Worm (Caenorhabditis elegans): ENCODE results near the gene sdz-35.

Gene sdz-35

DNA sequence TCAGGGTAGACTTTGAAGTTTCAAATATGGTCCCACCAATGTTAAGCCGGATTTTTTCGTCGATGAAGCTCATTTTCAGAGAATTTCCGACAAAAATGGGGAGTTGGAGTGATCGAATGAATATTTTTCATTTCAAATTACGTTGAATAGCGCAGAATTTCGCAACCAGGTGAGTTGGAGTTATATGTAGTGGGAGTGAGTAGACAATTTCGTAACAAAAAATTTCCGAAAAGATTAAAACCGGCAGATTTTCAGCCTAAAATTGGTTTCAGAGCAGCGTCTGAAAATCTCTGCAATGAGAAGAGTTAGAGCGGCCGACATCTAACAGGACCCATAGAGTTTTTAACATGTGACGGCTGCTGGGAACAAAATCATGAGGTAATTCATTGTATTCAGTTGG is at the start of gene sdz-35:
Gene sdz-35, minus strand, starts transcription at position 101 of the 400 bp plus-strand sequence.
- TF ChIP-seq dox-1 (GFP tag; IDR thresholded peaks at IDR 0.05) (no peak), F23B12.7 (tag; optimal IDR thresholded peaks at IDR 0.05; ENCODE audit: insufficient read depth) (no peak), hmg-20 (GFP tag; IDR thresholded peaks at IDR 0.05) (no peak), lin-54 (GFP tag; optimal IDR thresholded peaks at IDR 0.05) (no peak), Y67H2A.10 (GFP tag; conservative IDR thresholded peaks at IDR 0.05) (no peak), egl-18 (GFP tag; IDR thresholded peaks at IDR 0.05) (no peak), attf-5 (GFP tag; optimal IDR thresholded peaks at IDR 0.05) (no peak), ztf-26 (tag; optimal IDR thresholded peaks at IDR 0.05) (no peak), attf-6 (GFP tag; IDR thresholded peaks at IDR 0.05) (no peak), ztf-22 (GFP tag; optimal IDR thresholded peaks at IDR 0.05) (no peak), ztf-28 (GFP tag; IDR thresholded peaks at IDR 0.05) (no peak), F33H1.4 (GFP tag; IDR thresholded peaks at IDR 0.05) (no peak), let-526 (GFP tag; IDR thresholded peaks at IDR 0.05) (no peak), egl-44 (GFP tag; IDR thresholded peaks at IDR 0.05) (no peak), F39B2.1 (GFP tag; IDR thresholded peaks at IDR 0.05) (no peak), ztf-6 (GFP tag; IDR thresholded peaks at IDR 0.05) (no peak), ekl-4 (GFP tag; IDR thresholded peaks at IDR 0.05) (no peak)

- TF ChIP-seq hsf-1 (GFP tag; IDR thresholded peaks at IDR 0.05) (no peak), rpc-1 (optimal IDR thresholded peaks at IDR 0.05) (no peak), rpc-1 (tag; optimal IDR thresholded peaks at IDR 0.05) (no peak)
Observed at ce11 chrII:3251782-3252181, 43.2 kb upstream of the sdz-35 start.

DNA sequence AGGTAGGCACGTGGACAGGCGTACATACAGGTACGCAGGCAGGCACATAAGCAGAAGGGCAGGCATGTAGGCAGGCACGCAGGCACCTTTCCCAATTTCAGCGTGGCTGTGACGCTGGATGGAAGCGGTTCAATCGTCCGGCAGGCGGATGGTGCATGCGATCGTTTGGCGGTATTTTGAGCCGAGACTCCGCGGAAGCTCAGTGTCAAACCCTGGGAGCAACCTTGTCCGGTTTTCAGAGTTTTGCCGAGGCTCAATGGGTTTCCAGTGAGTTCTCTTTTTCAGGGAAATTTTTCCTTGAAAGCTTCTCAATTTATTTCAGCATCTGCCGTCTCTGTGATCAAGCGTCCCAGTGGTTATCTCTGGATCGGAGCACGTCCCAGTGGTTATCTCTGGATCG is 41.6 kb upstream of the sdz-35 start:
- TF ChIP-seq ztf-22 (GFP tag; optimal IDR thresholded peaks at IDR 0.05): no peak
- TF ChIP-seq zfh-2 (GFP tag; conservative IDR thresholded peaks at IDR 0.05): peak; percentile 74

DNA sequence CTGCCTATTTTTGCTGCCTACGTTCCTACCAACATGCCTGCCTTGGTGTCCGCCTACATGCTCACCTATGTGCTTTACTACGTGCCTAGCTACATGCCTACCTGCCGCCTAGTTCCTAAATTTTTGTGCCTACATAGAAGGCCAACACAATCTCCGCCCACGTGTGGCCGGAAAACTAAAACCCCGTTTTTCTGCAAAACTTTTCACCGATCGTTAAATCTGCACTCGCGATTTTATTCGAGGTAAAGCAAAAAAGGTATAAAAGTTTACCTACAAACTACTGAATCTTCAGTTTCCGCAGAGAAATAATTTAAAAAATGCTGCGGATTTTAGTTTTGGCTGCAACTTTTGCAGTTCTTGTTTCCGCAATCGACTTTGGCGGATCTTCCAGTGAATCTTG is 40.8 kb upstream of the sdz-35 start, which contains the start of gene clec-124:
Gene clec-124, plus strand, starts transcription at position 301 of the 400 bp plus-strand sequence.
- TF ChIP-seq ceh-79 (tag; optimal IDR thresholded peaks at IDR 0.05): no peak
- no peak for TF ChIP-seq ccch-3 (GFP tag; optimal IDR thresholded peaks at IDR 0.05)
- TF ChIP-seq Y95B8A.8 (GFP tag; IDR thresholded peaks at IDR 0.05): no peak
- TF ChIP-seq egl-44 (GFP tag; IDR thresholded peaks at IDR 0.05): no peak
- no peak for TF ChIP-seq madf-3 (GFP tag; IDR thresholded peaks at IDR 0.05)
- no peak for TF ChIP-seq lsl-1 (GFP tag; optimal IDR thresholded peaks at IDR 0.05)
- no peak for TF ChIP-seq ztf-22 (GFP tag; optimal IDR thresholded peaks at IDR 0.05)
- no peak for TF ChIP-seq ceh-58 (GFP tag; IDR thresholded peaks at IDR 0.05)
- no peak for TF ChIP-seq D2030.7 (GFP tag; IDR thresholded peaks at IDR 0.05)
- no peak for TF ChIP-seq F23B12.7 (tag; optimal IDR thresholded peaks at IDR 0.05; ENCODE audit: insufficient read depth)
- no peak for TF ChIP-seq F55B11.4 (tag; optimal IDR thresholded peaks at IDR 0.05; ENCODE audit: borderline replicate concordance, insufficient read depth)
- no peak for TF ChIP-seq Y67H2A.10 (GFP tag; conservative IDR thresholded peaks at IDR 0.05)
- TF ChIP-seq F22D6.2 (tag; optimal IDR thresholded peaks at IDR 0.05): no peak
- TF ChIP-seq zim-3 (tag; optimal IDR thresholded peaks at IDR 0.05): no peak
- TF ChIP-seq atf-7 (tag; optimal IDR thresholded peaks at IDR 0.05): no peak

- peak; percentile 27 for TF ChIP-seq lsl-1 (GFP tag; optimal IDR thresholded peaks at IDR 0.05)
- TF ChIP-seq B0019.2 (GFP tag; conservative IDR thresholded peaks at IDR 0.05): no peak
- peak; percentile 58 for TF ChIP-seq dpl-1 (GFP tag; optimal IDR thresholded peaks at IDR 0.05)
- TF ChIP-seq nhr-90 (tag; optimal IDR thresholded peaks at IDR 0.05): no peak
- no peak for TF ChIP-seq chd-7 (tag; optimal IDR thresholded peaks at IDR 0.05)
- peak; percentile 91 for TF ChIP-seq hmg-1.2 (GFP tag; IDR thresholded peaks at IDR 0.05)
- TF ChIP-seq die-1 (tag; optimal IDR thresholded peaks at IDR 0.05): no peak
- peak; percentile 77 for TF ChIP-seq xnd-1 (tag; optimal IDR thresholded peaks at IDR 0.05)
- no peak for TF ChIP-seq lin-35 (GFP tag; optimal IDR thresholded peaks at IDR 0.05)
- no peak for TF ChIP-seq lin-54 (GFP tag; optimal IDR thresholded peaks at IDR 0.05)
- TF ChIP-seq madf-8 (GFP tag; conservative IDR thresholded peaks at IDR 0.05): peak; percentile 86
- peak; percentile 88 for TF ChIP-seq madf-6 (GFP tag; IDR thresholded peaks at IDR 0.05)
- no peak for TF ChIP-seq hlh-12 (tag; optimal IDR thresholded peaks at IDR 0.05)
Observed at ce11 chrII:3248043-3248718, 39.6 kb upstream of the sdz-35 start, which contains the start of the genes fbxc-50 and C17F4.2. Gene fbxc-50 (minus strand): TSS chrII:3248123. Gene C17F4.2 (plus strand): TSS chrII:3248668.
